Worm (Caenorhabditis elegans): ENCODE measurements around the gene clec-149.

- no peak for TF ChIP-seq die-1 (tag; optimal IDR thresholded peaks at IDR 0.05)
- no peak for TF ChIP-seq ama-1 (optimal IDR thresholded peaks at IDR 0.05)
- no peak for TF ChIP-seq ama-1 (GFP tag; optimal IDR thresholded peaks at IDR 0.05)
- TF ChIP-seq T07F8.4 (tag; optimal IDR thresholded peaks at IDR 0.05), result no peak
- TF ChIP-seq sea-2 (GFP tag; IDR thresholded peaks at IDR 0.05), result no peak
- TF ChIP-seq unc-62 (GFP tag; optimal IDR thresholded peaks at IDR 0.05), result no peak
- TF ChIP-seq ceh-91 (GFP tag; IDR thresholded peaks at IDR 0.05), result no peak
- TF ChIP-seq dpff-1 (tag; optimal IDR thresholded peaks at IDR 0.05), result no peak
- peak; percentile 31; the same call in 1 of the 2 replicates for TF ChIP-seq hmg-1.2 (GFP tag; IDR thresholded peaks at IDR 0.05)
- no peak for TF ChIP-seq repo-1 (tag; optimal IDR thresholded peaks at IDR 0.05)
- TF ChIP-seq F39B2.1 (GFP tag; IDR thresholded peaks at IDR 0.05), result no peak
- no peak for TF ChIP-seq snpc-4 (GFP tag; optimal IDR thresholded peaks at IDR 0.05)
- peak in 1 of 4 experiments; percentile 22 for TF ChIP-seq snpc-4 (tag; optimal IDR thresholded peaks at IDR 0.05)
- TF ChIP-seq let-607 (tag; optimal IDR thresholded peaks at IDR 0.05), result no peak
- no peak for TF ChIP-seq F49E8.2 (tag; optimal IDR thresholded peaks at IDR 0.05; ENCODE audit: insufficient read depth)
- no peak for TF ChIP-seq him-1 (tag; optimal IDR thresholded peaks at IDR 0.05)
These were observed 21.0 kb downstream of the clec-149 start for ce11 chrIII:843999-844398.

Data from whole organism, young adult.